Fruit fly (Drosophila melanogaster): ENCODE data around the gene Phf7.

dm6 chrX:20166484-20167038 is 931 bp upstream of the Phf7 start, which contains the start of gene CG9577:
- TF ChIP-seq pan (optimal IDR thresholded peaks at IDR 0.05): no peak
- no peak for TF ChIP-seq psq (optimal IDR thresholded peaks at IDR 0.05)
